Worm (Caenorhabditis elegans) whole organism, late embryonic: ENCODE results near the gene acox-1.5.

Experiments
- C38D4.7 ChIP-seq: fragments of 200-800 bp; sonication (Bioruptor generic); optimal IDR thresholded peaks from 2 replicates; lab custom pipeline; 2018; ENCODE audit warnings: mild to moderate bottlenecking, missing genetic modification characterization, moderate library complexity, missing compliant biosample characterization
- F13H6.1 ChIP-seq: sonication (generic microtip); optimal IDR thresholded peaks from 2 replicates; lab custom pipeline; 2016; ENCODE audit warnings: missing genetic modification characterization, missing compliant biosample characterization
- K09A11.1 ChIP-seq: sonication (generic microtip); optimal IDR thresholded peaks from 2 replicates; lab custom pipeline; 2017; ENCODE audit warnings: antibody characterized with exemption, mild to moderate bottlenecking, missing genetic modification characterization, missing compliant biosample characterization; ENCODE audit not compliant: insufficient read depth
- T23F11.4 ChIP-seq: fragments of 200-800 bp; sonication (Bioruptor generic); optimal IDR thresholded peaks from 2 replicates; lab custom pipeline; 2018; ENCODE audit warnings: mild to moderate bottlenecking, missing genetic modification characterization, missing compliant biosample characterization
- Y22D7AL.16 ChIP-seq: sonication (generic microtip); optimal IDR thresholded peaks from 2 replicates; lab custom pipeline; 2016; ENCODE audit warnings: missing genetic modification characterization, missing compliant biosample characterization
- ama-1 ChIP-seq: fragments of 150-350 bp; optimal IDR thresholded peaks from 2 replicates; lab custom pipeline; 2014
- ceh-18 ChIP-seq: sonication (generic microtip); optimal IDR thresholded peaks from 2 replicates; lab custom pipeline; 2016; ENCODE audit warnings: missing genetic modification characterization, missing compliant biosample characterization
- ceh-19 ChIP-seq: fragments of 200-800 bp; sonication (Bioruptor generic); optimal IDR thresholded peaks from 2 replicates; lab custom pipeline; 2018; ENCODE audit warnings: mild to moderate bottlenecking, missing genetic modification characterization, missing compliant biosample characterization
- ceh-2 ChIP-seq: sonication (generic microtip); optimal IDR thresholded peaks from 2 replicates; lab custom pipeline; 2016; ENCODE audit warnings: missing genotype, missing genetic modification characterization, missing compliant biosample characterization
- ceh-30 ChIP-seq: fragments of 150-350 bp; optimal IDR thresholded peaks from 2 replicates; lab custom pipeline; 2014; ENCODE audit warnings: missing biosample characterization, missing genetic modification characterization
- ceh-34 ChIP-seq: sonication (generic microtip); optimal IDR thresholded peaks from 2 replicates; lab custom pipeline; 2016; ENCODE audit warnings: mild to moderate bottlenecking, missing genetic modification characterization, missing compliant biosample characterization
- ceh-45 ChIP-seq: fragments of 200-800 bp; sonication (Bioruptor generic); IDR thresholded peaks from 2 replicates; pipeline ENCODE4 v1.3.6; 2022; ENCODE audit warnings: missing genetic modification reagents, missing genetic modification characterization, missing compliant biosample characterization
- ceh-6 ChIP-seq: fragments of 200-800 bp; sonication (Bioruptor generic); optimal IDR thresholded peaks from 2 replicates; lab custom pipeline; 2018; ENCODE audit warnings: mild to moderate bottlenecking, missing genetic modification characterization, missing compliant biosample characterization
- dmd-4 ChIP-seq: sonication (generic microtip); optimal IDR thresholded peaks from 2 replicates; lab custom pipeline; 2016; ENCODE audit warnings: borderline replicate concordance, missing genetic modification characterization, missing compliant biosample characterization
- dve-1 ChIP-seq: sonication (generic microtip); optimal IDR thresholded peaks from 2 replicates; lab custom pipeline; 2017; ENCODE audit warnings: antibody characterized with exemption, mild to moderate bottlenecking, missing genetic modification characterization, missing compliant biosample characterization
- elt-2 ChIP-seq: sonication (generic microtip); optimal IDR thresholded peaks from 2 replicates; lab custom pipeline; 2016; ENCODE audit warnings: missing genetic modification reagents, missing genetic modification characterization, missing compliant biosample characterization
- ets-4 ChIP-seq: sonication (generic microtip); optimal IDR thresholded peaks from 2 replicates; lab custom pipeline; 2016; ENCODE audit warnings: missing genetic modification characterization, missing compliant biosample characterization
- fax-1 ChIP-seq: sonication (generic microtip); optimal IDR thresholded peaks from 2 replicates; lab custom pipeline; 2016; ENCODE audit warnings: missing genotype, missing genetic modification characterization, missing compliant biosample characterization
- fkh-10 ChIP-seq: fragments of 150-350 bp; optimal IDR thresholded peaks from 2 replicates; lab custom pipeline; 2014; ENCODE audit warnings: missing biosample characterization, missing genetic modification reagents, missing genetic modification characterization
- fkh-6 ChIP-seq: sonication (generic microtip); optimal IDR thresholded peaks from 2 replicates; lab custom pipeline; 2016; ENCODE audit warnings: missing genetic modification characterization, missing compliant biosample characterization
- hlh-30 ChIP-seq: sonication (generic microtip); optimal IDR thresholded peaks from 2 replicates; lab custom pipeline; 2017; ENCODE audit warnings: antibody characterized with exemption, missing genetic modification characterization, missing compliant biosample characterization; ENCODE audit not compliant: insufficient read depth
- hlh-8 ChIP-seq: sonication (generic microtip); optimal IDR thresholded peaks from 2 replicates; lab custom pipeline; 2016; ENCODE audit warnings: missing genotype, missing genetic modification characterization, missing compliant biosample characterization
- mec-3 ChIP-seq: sonication (generic microtip); optimal IDR thresholded peaks from 2 replicates; lab custom pipeline; 2016; ENCODE audit warnings: borderline replicate concordance, missing genetic modification characterization, missing compliant biosample characterization
- nfya-1 ChIP-seq: sonication (generic microtip); optimal IDR thresholded peaks from 2 replicates; lab custom pipeline; 2017; ENCODE audit warnings: missing genetic modification characterization, mild to moderate bottlenecking, missing compliant biosample characterization, antibody characterized with exemption, moderate library complexity
- nhr-11 ChIP-seq: fragments of 150-350 bp; optimal IDR thresholded peaks from 2 replicates; lab custom pipeline; 2014; ENCODE audit warnings: missing biosample characterization, missing genetic modification characterization
- npax-4 ChIP-seq: sonication (generic microtip); optimal IDR thresholded peaks from 2 replicates; lab custom pipeline; 2016; ENCODE audit warnings: missing genetic modification characterization, missing compliant biosample characterization
- odd-2 ChIP-seq: sonication (generic microtip); optimal IDR thresholded peaks from 2 replicates; lab custom pipeline; 2017; ENCODE audit warnings: antibody characterized with exemption, mild to moderate bottlenecking, missing genetic modification characterization, missing compliant biosample characterization
- pag-3 ChIP-seq: sonication (generic microtip); optimal IDR thresholded peaks from 2 replicates; lab custom pipeline; 2016; ENCODE audit warnings: missing compliant biosample characterization, missing genetic modification characterization, borderline replicate concordance
- pat-9 ChIP-seq: fragments of 200-800 bp; sonication (Bioruptor generic); optimal IDR thresholded peaks from 2 replicates; lab custom pipeline; 2018; ENCODE audit warnings: mild to moderate bottlenecking, missing genetic modification characterization, moderate library complexity, missing compliant biosample characterization
- pha-2 ChIP-seq: sonication (generic microtip); optimal IDR thresholded peaks from 2 replicates; lab custom pipeline; 2017; ENCODE audit warnings: mild to moderate bottlenecking, missing genetic modification characterization, missing compliant biosample characterization
- pha-4 ChIP-seq: fragments of 150-350 bp; optimal IDR thresholded peaks from 2 replicates; lab custom pipeline; 2018; ENCODE audit warnings: missing biosample characterization, missing genetic modification reagents, missing genetic modification characterization
- pqm-1 ChIP-seq: sonication (generic microtip); optimal IDR thresholded peaks from 2 replicates; lab custom pipeline; 2016; ENCODE audit warnings: missing genetic modification characterization, missing compliant biosample characterization
- pros-1 ChIP-seq: fragments of 150-350 bp; optimal IDR thresholded peaks from 2 replicates; lab custom pipeline; 2014; ENCODE audit warnings: missing biosample characterization, missing genetic modification reagents, missing genetic modification characterization
- ref-2 ChIP-seq: sonication (generic microtip); optimal IDR thresholded peaks from 2 replicates; lab custom pipeline; 2016; ENCODE audit warnings: missing genetic modification characterization, missing compliant biosample characterization
- rnt-1 ChIP-seq: sonication (generic microtip); optimal IDR thresholded peaks from 2 replicates; lab custom pipeline; 2016; ENCODE audit warnings: missing genetic modification characterization, missing compliant biosample characterization
- sdc-2 ChIP-seq: sonication (generic microtip); optimal IDR thresholded peaks from 2 replicates; lab custom pipeline; 2016; ENCODE audit warnings: missing genotype, missing genetic modification characterization, missing compliant biosample characterization
- sox-2 ChIP-seq: fragments of 200-800 bp; sonication (Bioruptor generic); IDR thresholded peaks from 2 replicates; pipeline ENCODE4 v1.3.6; 2022; ENCODE audit warnings: missing genetic modification reagents, missing genetic modification characterization, missing compliant biosample characterization
- sox-4 ChIP-seq: sonication (generic microtip); optimal IDR thresholded peaks from 2 replicates; lab custom pipeline; 2017; ENCODE audit warnings: mild to moderate bottlenecking, missing genetic modification characterization, inconsistent platforms, missing compliant biosample characterization
- syd-9 ChIP-seq: sonication (generic microtip); optimal IDR thresholded peaks from 2 replicates; lab custom pipeline; 2016; ENCODE audit warnings: mild to moderate bottlenecking, missing genetic modification characterization, moderate library complexity, missing compliant biosample characterization
- tbx-2 ChIP-seq: sonication (generic microtip); optimal IDR thresholded peaks from 2 replicates; lab custom pipeline; 2016; ENCODE audit warnings: missing genetic modification characterization, missing compliant biosample characterization
- ttx-3 ChIP-seq: sonication (generic microtip); optimal IDR thresholded peaks from 2 replicates; lab custom pipeline; 2016; ENCODE audit warnings: missing genetic modification reagents, missing genetic modification characterization, missing compliant biosample characterization
- unc-42 ChIP-seq: sonication (generic microtip); optimal IDR thresholded peaks from 2 replicates; lab custom pipeline; 2016; ENCODE audit warnings: missing genotype, missing genetic modification characterization, missing compliant biosample characterization
- ztf-16 ChIP-seq: sonication (generic microtip); optimal IDR thresholded peaks from 2 replicates; lab custom pipeline; 2017; ENCODE audit warnings: missing genetic modification characterization, missing compliant biosample characterization

Gene acox-1.5

ce11 chrIII:9623460-9623859, 31.5 kb upstream of the acox-1.5 start:
- TF ChIP-seq ceh-18 (tag; lab: Kevin White, UChicago) (no peak), odd-2 (tag; lab: Kevin White, UChicago) (no peak), pag-3 (no peak), tbx-2 (tag; lab: Kevin White, UChicago) (no peak)

ce11 chrIII:9621840-9622525, 30.0 kb upstream of the acox-1.5 start:
- TF ChIP-seq nhr-11 (tag; lab: Kevin White, UChicago) (no peak), elt-2 (peak; percentile 93)

- TF ChIP-seq mec-3 (tag; lab: Kevin White, UChicago): no peak
- peak; percentile 7 for TF ChIP-seq ceh-18 (tag; lab: Kevin White, UChicago)
- no peak for TF ChIP-seq ceh-2 (tag; lab: Kevin White, UChicago)
- TF ChIP-seq pha-4: no peak
- no peak for TF ChIP-seq pag-3
Observed at ce11 chrIII:9620148-9620547, 28.2 kb upstream of the acox-1.5 start.

ce11 chrIII:9619079-9619761, 27.2 kb upstream of the acox-1.5 start, which contains the start of gene hlh-11:
TSS of gene hlh-11 (plus strand) at chrIII:9619711.
- TF ChIP-seq unc-42 (tag; lab: Kevin White, UChicago): peak; percentile 59
- no peak for TF ChIP-seq sdc-2 (tag; lab: Kevin White, UChicago)
- TF ChIP-seq Y22D7AL.16: no peak
- peak; percentile 58 for TF ChIP-seq tbx-2 (tag; lab: Kevin White, UChicago)
- TF ChIP-seq ttx-3 (tag; lab: Kevin White, UChicago): no peak
- peak; percentile 96 for TF ChIP-seq ceh-18 (tag; lab: Kevin White, UChicago)
- TF ChIP-seq fkh-10 (GFP tag; lab: Kevin White, UChicago): no peak
- no peak for TF ChIP-seq T23F11.4 (GFP tag; lab: Kevin White, UChicago)
- no peak for TF ChIP-seq ref-2 (tag; lab: Kevin White, UChicago)
- TF ChIP-seq fkh-6: no peak
- no peak for TF ChIP-seq mec-3 (tag; lab: Kevin White, UChicago)
- TF ChIP-seq ztf-16 (tag; lab: Kevin White, UChicago): no peak
- no peak for TF ChIP-seq ceh-45 (GFP tag; lab: Robert Waterston, UW)
- TF ChIP-seq pat-9 (tag; lab: Kevin White, UChicago): peak; percentile 35
- no peak for TF ChIP-seq dmd-4 (tag; lab: Kevin White, UChicago)
- TF ChIP-seq pha-4: no peak
- TF ChIP-seq ets-4 (tag; lab: Kevin White, UChicago): peak; percentile 41
- TF ChIP-seq K09A11.1 (tag; lab: Kevin White, UChicago): peak; percentile 17
- no peak for TF ChIP-seq elt-2
- TF ChIP-seq hlh-30 (tag; lab: Kevin White, UChicago): peak; percentile 76
- TF ChIP-seq F13H6.1 (tag; lab: Kevin White, UChicago): peak; percentile 71
- TF ChIP-seq fax-1: no peak
- no peak for TF ChIP-seq pros-1
- peak; percentile 59 for TF ChIP-seq hlh-8 (tag; lab: Kevin White, UChicago)
- peak; percentile 77 for TF ChIP-seq nfya-1
- peak; percentile 59 for TF ChIP-seq ceh-34 (tag; lab: Kevin White, UChicago)
- peak; percentile 30 for TF ChIP-seq sox-4 (tag; lab: Kevin White, UChicago)
- TF ChIP-seq syd-9 (tag; lab: Kevin White, UChicago): peak; percentile 3
- TF ChIP-seq pha-2 (tag; lab: Kevin White, UChicago): no peak
- no peak for TF ChIP-seq ama-1 (lab: Kevin White, UChicago)
- TF ChIP-seq ceh-6 (GFP tag; lab: Kevin White, UChicago): peak; percentile 23
- TF ChIP-seq npax-4 (tag; lab: Kevin White, UChicago): no peak
- no peak for TF ChIP-seq odd-2 (tag; lab: Kevin White, UChicago)
- no peak for TF ChIP-seq sox-2 (GFP tag; lab: Robert Waterston, UW)
- peak; percentile 57 for TF ChIP-seq rnt-1 (tag; lab: Kevin White, UChicago)
- TF ChIP-seq ceh-2 (tag; lab: Kevin White, UChicago): no peak
- TF ChIP-seq pqm-1: no peak
- no peak for TF ChIP-seq ceh-30 (tag; lab: Kevin White, UChicago)
- no peak for TF ChIP-seq C38D4.7
- peak; percentile 12 for TF ChIP-seq dve-1 (tag; lab: Kevin White, UChicago)
- no peak for TF ChIP-seq ceh-19 (GFP tag; lab: Kevin White, UChicago)
